Worm (Caenorhabditis elegans) whole organism, late embryonic: ENCODE measurements around the gene Y49E10.29.

ENCODE experiments used
- ceh-24 ChIP-seq: sonication (generic microtip); optimal IDR thresholded peaks from 2 replicates; lab custom pipeline; 2016; ENCODE audit warnings: mild to moderate bottlenecking, missing genetic modification characterization, missing compliant biosample characterization
- ceh-30 ChIP-seq: fragments of 150-350 bp; optimal IDR thresholded peaks from 2 replicates; lab custom pipeline; 2014; ENCODE audit warnings: missing biosample characterization, missing genetic modification characterization
- ets-4 ChIP-seq: sonication (generic microtip); optimal IDR thresholded peaks from 2 replicates; lab custom pipeline; 2016; ENCODE audit warnings: missing genetic modification characterization, missing compliant biosample characterization
- lim-6 ChIP-seq: sonication (generic microtip); optimal IDR thresholded peaks from 2 replicates; lab custom pipeline; 2016; ENCODE audit warnings: missing genetic modification characterization, missing compliant biosample characterization
- nhr-11 ChIP-seq: fragments of 150-350 bp; optimal IDR thresholded peaks from 2 replicates; lab custom pipeline; 2014; ENCODE audit warnings: missing biosample characterization, missing genetic modification characterization
- pat-9 ChIP-seq: fragments of 200-800 bp; sonication (Bioruptor generic); optimal IDR thresholded peaks from 2 replicates; lab custom pipeline; 2018; ENCODE audit warnings: mild to moderate bottlenecking, missing genetic modification characterization, moderate library complexity, missing compliant biosample characterization
- sox-2 ChIP-seq: fragments of 200-800 bp; sonication (Bioruptor generic); IDR thresholded peaks from 2 replicates; pipeline ENCODE4 v1.3.6; 2022; ENCODE audit warnings: missing genetic modification reagents, missing genetic modification characterization, missing compliant biosample characterization
- unc-55 ChIP-seq: sonication (generic microtip); optimal IDR thresholded peaks from 2 replicates; lab custom pipeline; 2017; ENCODE audit warnings: missing biosample characterization, missing genetic modification reagents, missing genetic modification characterization

- no peak for TF ChIP-seq unc-55 (GFP tag; lab: Kevin White, UChicago)
- no peak for TF ChIP-seq nhr-11 (tag; lab: Kevin White, UChicago)
- no peak for TF ChIP-seq ets-4
- TF ChIP-seq lim-6 (tag; lab: Kevin White, UChicago): no peak
- TF ChIP-seq sox-2: no peak
- no peak for TF ChIP-seq pat-9
- no peak for TF ChIP-seq ceh-24
- TF ChIP-seq ceh-30 (tag; lab: Kevin White, UChicago): no peak
Observed at ce11 chrIII:12434104-12434503, 34.9 kb upstream of the Y49E10.29 start, which contains the start of gene Y49E10.27.
